Comparison of ENCODE assay signal across 1 fruit fly cellular context in the genomic region with DNA sequence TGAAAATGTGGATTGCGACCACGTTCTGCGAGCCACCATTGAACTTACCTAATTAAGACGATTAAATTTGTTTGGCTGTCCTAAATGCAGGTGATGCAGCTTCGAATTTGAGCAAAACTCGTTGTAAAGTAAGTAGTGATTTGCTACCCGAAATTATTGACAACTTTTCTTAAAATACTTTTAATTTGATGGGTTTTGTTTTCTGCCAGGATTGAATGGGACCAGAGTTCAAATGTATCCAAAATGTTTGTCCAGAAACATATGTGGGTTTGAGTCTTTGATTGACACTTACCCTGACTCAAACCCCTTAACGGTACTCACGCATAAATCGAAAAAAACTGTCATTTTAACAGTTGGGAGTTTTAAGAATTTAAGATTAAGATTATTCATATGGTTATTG.
TF ChIP-seq lines count a peak whose summit lies in the region.

CG15715 (minus strand) TSS at position 274 of the 400 bp plus-strand sequence.

TF ChIP-seq in whole organism, embryonic, 481 proteins besides CTCF, POLR2A, EP300 and RAD21 (continued from another document):
- no peak for TF ChIP-seq CG12744 (GFP tag; optimal IDR thresholded peaks at IDR 0.05; lab: Kevin White, UChicago)
- TF ChIP-seq trem (tag; optimal IDR thresholded peaks at IDR 0.05; lab: Kevin White, UChicago): peak; percentile 73
- no peak for TF ChIP-seq ash1 (GFP tag; optimal IDR thresholded peaks at IDR 0.05; lab: Kevin White, UChicago)
- peak; percentile 43 for TF ChIP-seq CoRest (tag; optimal IDR thresholded peaks at IDR 0.05; lab: Kevin White, UChicago)
- TF ChIP-seq tin (GFP tag; optimal IDR thresholded peaks at IDR 0.05; lab: Kevin White, UChicago): no peak
- no peak for TF ChIP-seq CG31388 (GFP tag; optimal IDR thresholded peaks at IDR 0.05; lab: Kevin White, UChicago)
- TF ChIP-seq Tbp (GFP tag; optimal IDR thresholded peaks at IDR 0.05; lab: Kevin White, UChicago): no peak
- peak; percentile 80 for TF ChIP-seq CG9437 (GFP tag; optimal IDR thresholded peaks at IDR 0.05; lab: Kevin White, UChicago)
- no peak for TF ChIP-seq kni (GFP tag; optimal IDR thresholded peaks at IDR 0.05; lab: Kevin White, UChicago)
- peak; percentile 97 for TF ChIP-seq Myb (GFP tag; optimal IDR thresholded peaks at IDR 0.05; lab: Kevin White, UChicago)
- TF ChIP-seq cg (GFP tag; optimal IDR thresholded peaks at IDR 0.05; lab: Kevin White, UChicago): no peak
- no peak for TF ChIP-seq CG3726 (GFP tag; IDR thresholded peaks at IDR 0.05; lab: Robert Waterston, UW)
- no peak for TF ChIP-seq pfk (GFP tag; optimal IDR thresholded peaks at IDR 0.05; lab: Kevin White, UChicago)
- TF ChIP-seq amos (GFP tag; IDR thresholded peaks at IDR 0.05; lab: Robert Waterston, UW; ENCODE audit: partially characterized antibody): peak; percentile 35
- TF ChIP-seq CG10654 (GFP tag; optimal IDR thresholded peaks at IDR 0.05; lab: Kevin White, UChicago): no peak
- TF ChIP-seq HHEX (GFP tag; optimal IDR thresholded peaks at IDR 0.05; lab: Kevin White, UChicago): no peak
- no peak for TF ChIP-seq CG16779 (GFP tag; IDR thresholded peaks at IDR 0.05; lab: Robert Waterston, UW)
- no peak for TF ChIP-seq corto (GFP tag; optimal IDR thresholded peaks at IDR 0.05; lab: Kevin White, UChicago)
- TF ChIP-seq CG14441 (GFP tag; IDR thresholded peaks at IDR 0.05; lab: Robert Waterston, UW): no peak
- no peak; the same call in none of the 2 replicates for TF ChIP-seq Dref (GFP tag; IDR thresholded peaks at IDR 0.05; lab: Robert Waterston, UW)
- peak; percentile 69 for TF ChIP-seq MBD-R2 (GFP tag; IDR thresholded peaks at IDR 0.05; lab: Robert Waterston, UW)
- no peak for TF ChIP-seq CG4854 (GFP tag; optimal IDR thresholded peaks at IDR 0.05; lab: Kevin White, UChicago)
- TF ChIP-seq CG32532 (GFP tag; IDR thresholded peaks at IDR 0.05; lab: Robert Waterston, UW): peak; percentile 19; the same call in 1 of the 2 replicates
- no peak for TF ChIP-seq abd-A (tag; optimal IDR thresholded peaks at IDR 0.05; lab: Kevin White, UChicago)
- peak; percentile 26 for TF ChIP-seq lilli (GFP tag; optimal IDR thresholded peaks at IDR 0.05; lab: Kevin White, UChicago)
- TF ChIP-seq CG8089 (GFP tag; optimal IDR thresholded peaks at IDR 0.05; lab: Kevin White, UChicago): peak; percentile 71
- no peak for TF ChIP-seq sisA (GFP tag; IDR thresholded peaks at IDR 0.05; lab: Robert Waterston, UW)
- TF ChIP-seq CG15011 (GFP tag; optimal IDR thresholded peaks at IDR 0.05; lab: Kevin White, UChicago): no peak
- TF ChIP-seq lmd (GFP tag; IDR thresholded peaks at IDR 0.05; lab: Robert Waterston, UW): no peak
- no peak for TF ChIP-seq Adf1 (GFP tag; IDR thresholded peaks at IDR 0.05; lab: Robert Waterston, UW)
- TF ChIP-seq nmo (GFP tag; optimal IDR thresholded peaks at IDR 0.05; lab: Kevin White, UChicago): peak; percentile 57
- no peak for TF ChIP-seq zfh2 (GFP tag; optimal IDR thresholded peaks at IDR 0.05; lab: Kevin White, UChicago)
- TF ChIP-seq CG34224 (GFP tag; IDR thresholded peaks at IDR 0.05; lab: Robert Waterston, UW; ENCODE audit: partially characterized antibody): no peak
- no peak for TF ChIP-seq nerfin-1 (tag; optimal IDR thresholded peaks at IDR 0.05; lab: Kevin White, UChicago)
- no peak for TF ChIP-seq Abd-B (GFP tag; optimal IDR thresholded peaks at IDR 0.05; lab: Kevin White, UChicago)
- no peak for TF ChIP-seq CG1647 (GFP tag; optimal IDR thresholded peaks at IDR 0.05; lab: Kevin White, UChicago)
- no peak for TF ChIP-seq CG17612 (GFP tag; IDR thresholded peaks at IDR 0.05; lab: Robert Waterston, UW)
- TF ChIP-seq CG14965 (GFP tag; optimal IDR thresholded peaks at IDR 0.05; lab: Kevin White, UChicago; ENCODE audit: borderline replicate concordance): no peak
- TF ChIP-seq Trl (optimal IDR thresholded peaks at IDR 0.05; lab: Kevin White, UChicago): no peak
- TF ChIP-seq Trl (GFP tag; optimal IDR thresholded peaks at IDR 0.05; lab: Kevin White, UChicago): no peak
- no peak for TF ChIP-seq CG14667 (GFP tag; IDR thresholded peaks at IDR 0.05; lab: Robert Waterston, UW)
- no peak for TF ChIP-seq CG7928 (GFP tag; optimal IDR thresholded peaks at IDR 0.05; lab: Kevin White, UChicago)
- no peak for TF ChIP-seq org-1 (GFP tag; optimal IDR thresholded peaks at IDR 0.05; lab: Kevin White, UChicago)
- peak; percentile 37 for TF ChIP-seq CG30020 (tag; optimal IDR thresholded peaks at IDR 0.05; lab: Kevin White, UChicago)
- no peak for TF ChIP-seq jigr1 (GFP tag; IDR thresholded peaks at IDR 0.05; lab: Robert Waterston, UW)
- TF ChIP-seq twi (tag; optimal IDR thresholded peaks at IDR 0.05; lab: Kevin White, UChicago): peak; percentile 50
- no peak for TF ChIP-seq Awh (GFP tag; IDR thresholded peaks at IDR 0.05; lab: Robert Waterston, UW)
- TF ChIP-seq psq (GFP tag; optimal IDR thresholded peaks at IDR 0.05; lab: Kevin White, UChicago): no peak
- TF ChIP-seq CG7839 (tag; optimal IDR thresholded peaks at IDR 0.05; lab: Kevin White, UChicago): no peak
- no peak for TF ChIP-seq Doc3 (GFP tag; IDR thresholded peaks at IDR 0.05; lab: Robert Waterston, UW; ENCODE audit: partially characterized antibody)
- no peak for TF ChIP-seq tx (GFP tag; optimal IDR thresholded peaks at IDR 0.05; lab: Kevin White, UChicago)
- TF ChIP-seq TFAM (GFP tag; optimal IDR thresholded peaks at IDR 0.05; lab: Kevin White, UChicago): no peak
- TF ChIP-seq sc (optimal IDR thresholded peaks at IDR 0.05; lab: Kevin White, UChicago): no peak
- TF ChIP-seq sc (GFP tag; optimal IDR thresholded peaks at IDR 0.05; lab: Kevin White, UChicago): no peak
- peak; percentile 83 for TF ChIP-seq CG1603 (tag; optimal IDR thresholded peaks at IDR 0.05; lab: Kevin White, UChicago)
- TF ChIP-seq Rfx (GFP tag; IDR thresholded peaks at IDR 0.05; lab: Robert Waterston, UW): no peak
- no peak for TF ChIP-seq Xrp1 (GFP tag; IDR thresholded peaks at IDR 0.05; lab: Robert Waterston, UW)
- no peak for TF ChIP-seq Atf6 (GFP tag; IDR thresholded peaks at IDR 0.05; lab: Robert Waterston, UW)
- TF ChIP-seq CG6175 (GFP tag; IDR thresholded peaks at IDR 0.05; lab: Robert Waterston, UW): no peak
- TF ChIP-seq disco-r (GFP tag; optimal IDR thresholded peaks at IDR 0.05; lab: Kevin White, UChicago): no peak
